Fruit fly (Drosophila melanogaster) whole organism, embryonic: ENCODE results near the gene CG43210.

Experiments
- CG10654 ChIP-seq: fragments of 200-800 bp; sonication (Bioruptor generic); optimal IDR thresholded peaks from 2 replicates; lab custom pipeline; 2016; ENCODE audit warnings: missing biosample characterization, missing genetic modification characterization
- CG11695 ChIP-seq: fragments of 200-800 bp; sonication (Bioruptor generic); IDR thresholded peaks from 3 replicates; pipeline ENCODE4 v1.3.6; 2022; ENCODE audit warnings: missing biosample characterization, missing genetic modification characterization
- CG12236 ChIP-seq: fragments of 200-800 bp; sonication (Bioruptor generic); optimal IDR thresholded peaks from 2 replicates; lab custom pipeline; 2016; ENCODE audit warnings: missing biosample characterization, missing genetic modification characterization
- CG12942 ChIP-seq: fragments of 200-800 bp; sonication (Bioruptor generic); optimal IDR thresholded peaks from 3 replicates; lab custom pipeline; 2016; ENCODE audit warnings: missing biosample characterization, missing genetic modification characterization
- CG14050 ChIP-seq: fragments of 200-800 bp; sonication (Bioruptor generic); IDR thresholded peaks from 3 replicates; pipeline ENCODE4 v1.3.6; 2022; ENCODE audit warnings: missing biosample characterization, missing genetic modification characterization
- CG14667 ChIP-seq: fragments of 200-800 bp; sonication (Bioruptor generic); IDR thresholded peaks from 2 replicates; pipeline ENCODE4 v1.3.6; 2022; ENCODE audit warnings: missing biosample characterization, missing genetic modification characterization
- CG14710 ChIP-seq: fragments of 200-800 bp; sonication (Bioruptor generic); optimal IDR thresholded peaks from 3 replicates; lab custom pipeline; 2019; ENCODE audit warnings: missing biosample characterization, mild to moderate bottlenecking, missing genetic modification characterization, moderate library complexity
- CG14860 ChIP-seq: fragments of 200-800 bp; sonication (Bioruptor generic); IDR thresholded peaks from 3 replicates; pipeline ENCODE4 v1.3.6; 2022; ENCODE audit warnings: missing biosample characterization, missing genetic modification characterization; ENCODE audit not compliant: partially characterized antibody
- CG15073 ChIP-seq: fragments of 200-800 bp; sonication (Bioruptor generic); optimal IDR thresholded peaks from 2 replicates; lab custom pipeline; 2016; ENCODE audit warnings: missing biosample characterization, missing genetic modification characterization
- CG15479 ChIP-seq: fragments of 200-800 bp; sonication (Bioruptor generic); optimal IDR thresholded peaks from 3 replicates; lab custom pipeline; 2019; ENCODE audit warnings: missing biosample characterization, mild to moderate bottlenecking, missing genetic modification characterization, moderate library complexity
- CG18011 ChIP-seq: fragments of 200-800 bp; sonication (Bioruptor generic); optimal IDR thresholded peaks from 2 replicates; lab custom pipeline; 2017; ENCODE audit warnings: missing biosample characterization, missing genetic modification characterization, mild to moderate bottlenecking, moderate library complexity, missing genotype
- CG2202 ChIP-seq: fragments of 200-800 bp; sonication (Bioruptor generic); optimal IDR thresholded peaks from 2 replicates; lab custom pipeline; 2018; ENCODE audit warnings: missing biosample characterization, mild to moderate bottlenecking, missing genetic modification characterization
- CG32767 ChIP-seq: fragments of 200-800 bp; sonication (Bioruptor generic); IDR thresholded peaks from 2 replicates; pipeline ENCODE4 v1.3.6; 2022; ENCODE audit warnings: missing biosample characterization, missing genetic modification characterization
- CG4854 ChIP-seq: fragments of 200-800 bp; sonication (Bioruptor generic); optimal IDR thresholded peaks from 2 replicates; lab custom pipeline; 2016; ENCODE audit warnings: missing biosample characterization, missing genetic modification characterization, inconsistent platforms
- CG6813 ChIP-seq: fragments of 200-800 bp; sonication (Bioruptor generic); optimal IDR thresholded peaks from 2 replicates; lab custom pipeline; 2017; ENCODE audit warnings: missing biosample characterization, missing genetic modification characterization, mild to moderate bottlenecking, moderate library complexity, missing genetic modification reagents
- CG8290 ChIP-seq, 3 experiments: fragments of 200-800 bp; sonication (Bioruptor generic); optimal IDR thresholded peaks; 2 replicates each; lab custom pipeline; 2016 to 2019; ENCODE audit warnings: missing biosample characterization in 3 of 3, missing genetic modification characterization in 3 of 3, mild to moderate bottlenecking in 2 of 3, moderate library complexity in 1 of 3
- CG8388 ChIP-seq: fragments of 200-800 bp; sonication (Bioruptor generic); optimal IDR thresholded peaks from 2 replicates; lab custom pipeline; 2019; ENCODE audit warnings: missing biosample characterization, mild to moderate bottlenecking, missing genetic modification characterization, moderate library complexity
- CG9609 ChIP-seq: fragments of 200-800 bp; sonication (Bioruptor generic); optimal IDR thresholded peaks from 3 replicates; lab custom pipeline; 2016; ENCODE audit warnings: missing biosample characterization, missing genetic modification characterization
- CTCF ChIP-seq: fragments of 200-800 bp; sonication (Bioruptor generic); optimal IDR thresholded peaks from 2 replicates; lab custom pipeline; 2017; ENCODE audit warnings: missing biosample characterization, mild to moderate bottlenecking, missing genetic modification characterization, moderate library complexity
- GATAe ChIP-seq: fragments of 200-800 bp; sonication (Bioruptor generic); conservative IDR thresholded peaks from 2 replicates; pipeline ENCODE4 v1.3.6; 2022; ENCODE audit warnings: missing biosample characterization, missing genetic modification characterization
- H2.0 ChIP-seq: fragments of 200-800 bp; sonication (Bioruptor generic); IDR thresholded peaks from 2 replicates; pipeline ENCODE4 v1.3.6; 2022; ENCODE audit warnings: missing biosample characterization, missing genetic modification characterization
- Hmr ChIP-seq: fragments of 200-800 bp; sonication (Bioruptor generic); optimal IDR thresholded peaks from 3 replicates; lab custom pipeline; 2017; ENCODE audit warnings: mild to moderate bottlenecking, missing biosample characterization, missing genetic modification reagents, missing genetic modification characterization
- Med ChIP-seq: fragments of 200-800 bp; sonication (Bioruptor generic); peaks from one replicate; lab custom pipeline; 2016; ENCODE audit warnings: missing biosample characterization, missing genetic modification characterization, mild to moderate bottlenecking, inconsistent platforms, moderate library complexity
- Mrtf ChIP-seq: fragments of 200-800 bp; sonication (Bioruptor generic); IDR thresholded peaks from 3 replicates; pipeline ENCODE4 v1.3.6; 2022; ENCODE audit warnings: missing biosample characterization, missing genetic modification characterization
- NFAT ChIP-seq: fragments of 200-800 bp; sonication (Bioruptor generic); IDR thresholded peaks from 2 replicates; pipeline ENCODE4 v1.3.6; 2022; ENCODE audit warnings: missing biosample characterization, missing genetic modification characterization
- Oli ChIP-seq: fragments of 200-800 bp; sonication (Bioruptor generic); optimal IDR thresholded peaks from 2 replicates; lab custom pipeline; 2018; ENCODE audit warnings: missing biosample characterization, mild to moderate bottlenecking, missing genetic modification characterization, moderate library complexity
- Sin3A ChIP-seq: fragments of >200 bp; optimal IDR thresholded peaks from 2 replicates; lab custom pipeline; 2018
- Sry-δ ChIP-seq: fragments of 200-800 bp; sonication (Bioruptor generic); optimal IDR thresholded peaks from 2 replicates; lab custom pipeline; 2016; ENCODE audit warnings: missing biosample characterization, missing genetic modification characterization
- Stat92E ChIP-seq, 3 experiments: fragments of >200 bp in 2 of 3; fragments of 200-800 bp in 1 of 3; sonication (Bioruptor generic) in 1 of 3; optimal IDR thresholded peaks; 2 replicates each; lab custom pipeline; 2017 to 2019; ENCODE audit warnings: missing biosample characterization in 3 of 3, missing genetic modification characterization in 3 of 3, mild to moderate bottlenecking in 1 of 3, moderate library complexity in 1 of 3
- Tbp ChIP-seq: fragments of >200 bp; optimal IDR thresholded peaks from 2 replicates; lab custom pipeline; 2018; ENCODE audit warnings: missing biosample characterization, missing genetic modification characterization
- Usf ChIP-seq: fragments of 200-800 bp; sonication (Bioruptor generic); optimal IDR thresholded peaks from 2 replicates; lab custom pipeline; 2017; ENCODE audit warnings: missing genotype, missing biosample characterization, missing genetic modification characterization
- ab ChIP-seq: fragments of 200-800 bp; sonication (Bioruptor generic); optimal IDR thresholded peaks from 2 replicates; lab custom pipeline; 2016; ENCODE audit warnings: missing biosample characterization, missing genetic modification characterization
- corto ChIP-seq: fragments of 200-800 bp; sonication (Bioruptor generic); optimal IDR thresholded peaks from 2 replicates; lab custom pipeline; 2016; ENCODE audit warnings: missing biosample characterization, mild to moderate bottlenecking, missing genetic modification characterization, moderate library complexity
- dm ChIP-seq: fragments of 200-800 bp; sonication (Bioruptor generic); optimal IDR thresholded peaks from 3 replicates; lab custom pipeline; 2016; ENCODE audit warnings: missing biosample characterization, missing genetic modification characterization
- fu2 ChIP-seq: fragments of 200-800 bp; sonication (Bioruptor generic); optimal IDR thresholded peaks from 2 replicates; lab custom pipeline; 2016; ENCODE audit warnings: missing biosample characterization, missing genetic modification characterization
- gem ChIP-seq: fragments of 200-800 bp; sonication (Bioruptor generic); optimal IDR thresholded peaks from 2 replicates; lab custom pipeline; 2019; ENCODE audit warnings: missing biosample characterization, mild to moderate bottlenecking, missing genetic modification characterization, moderate library complexity
- lbe ChIP-seq: fragments of 200-800 bp; sonication (Bioruptor generic); optimal IDR thresholded peaks from 2 replicates; lab custom pipeline; 2016; ENCODE audit warnings: missing biosample characterization, mild to moderate bottlenecking, missing genetic modification characterization
- nmo ChIP-seq: fragments of 200-800 bp; sonication (Bioruptor generic); optimal IDR thresholded peaks from 2 replicates; lab custom pipeline; 2018; ENCODE audit warnings: missing biosample characterization, mild to moderate bottlenecking, missing genetic modification characterization, moderate library complexity
- org-1 ChIP-seq: fragments of 200-800 bp; sonication (Bioruptor generic); optimal IDR thresholded peaks from 2 replicates; lab custom pipeline; 2017; ENCODE audit warnings: missing biosample characterization, missing genetic modification characterization
- peb ChIP-seq: fragments of 200-800 bp; sonication (Bioruptor generic); IDR thresholded peaks from 2 replicates; pipeline ENCODE4 v1.3.6; 2022; ENCODE audit warnings: missing biosample characterization, missing genetic modification characterization
- pnt ChIP-seq: fragments of 200-800 bp; sonication (Bioruptor generic); optimal IDR thresholded peaks from 3 replicates; lab custom pipeline; 2016; ENCODE audit warnings: missing biosample characterization, missing genetic modification characterization
- sens ChIP-seq: fragments of 200-800 bp; sonication (Bioruptor generic); peaks from one replicate; lab custom pipeline; 2016; ENCODE audit warnings: missing biosample characterization, missing genetic modification characterization
- usp ChIP-seq: fragments of >200 bp; optimal IDR thresholded peaks from 2 replicates; lab custom pipeline; 2017; ENCODE audit warnings: missing biosample characterization, missing genetic modification characterization

The CG43210 gene

DNA sequence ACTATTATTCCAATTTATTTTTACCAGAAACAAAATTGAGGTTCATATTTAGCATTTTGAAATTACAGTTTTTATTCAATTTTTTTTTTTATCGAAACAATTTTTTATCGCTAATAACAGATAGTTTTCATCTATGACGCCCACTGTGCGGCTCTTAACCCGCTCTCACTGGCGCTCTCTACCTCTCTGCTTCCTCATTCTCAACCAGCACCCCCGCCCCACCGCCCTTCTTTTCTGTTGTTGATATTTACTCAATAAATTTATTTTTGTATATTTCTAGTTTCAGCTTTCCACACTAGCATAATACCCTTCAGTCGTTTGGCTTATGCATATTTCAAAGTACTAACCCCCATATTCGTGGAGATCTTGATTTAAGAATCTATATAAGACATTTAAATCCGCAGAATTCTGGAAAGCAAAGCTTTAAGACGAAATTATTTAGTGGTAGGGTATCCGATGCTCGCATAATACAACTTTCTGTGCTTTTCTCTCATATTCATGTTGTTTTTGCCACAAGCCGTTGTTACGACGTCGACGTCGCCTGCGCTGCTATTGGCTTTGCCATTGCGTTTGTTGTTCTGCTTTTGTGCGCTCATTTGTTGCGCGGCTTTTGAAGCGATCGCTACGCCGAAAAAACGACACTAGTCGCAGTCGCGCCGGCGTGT, 19.0 kb upstream of the CG43210 start (continued):
- TF ChIP-seq Med (GFP tag; lab: Kevin White, UChicago): peak; percentile 99
- TF ChIP-seq peb (GFP tag; lab: Robert Waterston, UW): peak; percentile 89
- TF ChIP-seq Usf (GFP tag; lab: Kevin White, UChicago): peak; percentile 90
- TF ChIP-seq org-1 (GFP tag; lab: Kevin White, UChicago): peak; percentile 97
- TF ChIP-seq NFAT (GFP tag; lab: Robert Waterston, UW): peak; percentile 91
- peak; percentile 84 for TF ChIP-seq GATAe (GFP tag; lab: Robert Waterston, UW)
- no peak for TF ChIP-seq usp
- peak in 1 of 3 experiments; percentile 94 for TF ChIP-seq Stat92E (GFP tag; optimal IDR thresholded peaks at IDR 0.05; lab: Kevin White, UChicago)
- no peak for TF ChIP-seq CG14860

dm6 chr3R:18582236-18582635, 17.3 kb upstream of the CG43210 start:
- TF ChIP-seq Sry-δ (GFP tag; lab: Kevin White, UChicago) (no peak), Sin3A (lab: Kevin White, UChicago) (no peak), H2.0 (GFP tag; lab: Robert Waterston, UW) (no peak), CG11695 (GFP tag; lab: Robert Waterston, UW) (no peak), dm (GFP tag; lab: Kevin White, UChicago) (no peak), ab (GFP tag; lab: Kevin White, UChicago) (no peak), Oli (tag; lab: Kevin White, UChicago) (no peak), gem (tag; lab: Kevin White, UChicago) (no peak), CG14667 (GFP tag; lab: Robert Waterston, UW) (no peak), corto (GFP tag; lab: Kevin White, UChicago) (no peak), CG9609 (GFP tag; lab: Kevin White, UChicago) (no peak), CG2202 (tag; lab: Kevin White, UChicago) (no peak), sens (GFP tag; lab: Kevin White, UChicago) (peak; percentile 39), CG32767 (no peak), CG15073 (GFP tag; lab: Kevin White, UChicago) (no peak), CTCF (no peak), CG4854 (GFP tag; lab: Kevin White, UChicago) (no peak), lbe (GFP tag; lab: Kevin White, UChicago) (peak; percentile 12), fu2 (GFP tag; lab: Kevin White, UChicago) (no peak), CG10654 (no peak), CG8290 (GFP tag; optimal IDR thresholded peaks at IDR 0.05; lab: Kevin White, UChicago) (no peak), CG8290 (tag; optimal IDR thresholded peaks at IDR 0.05; lab: Kevin White, UChicago) (no peak), Med (GFP tag; lab: Kevin White, UChicago) (peak; percentile 23), CG6813 (no peak), Hmr (GFP tag; lab: Kevin White, UChicago) (no peak), CG15479 (GFP tag; lab: Kevin White, UChicago) (peak; percentile 1)

- no peak for TF ChIP-seq nmo (GFP tag; lab: Kevin White, UChicago)
- TF ChIP-seq CG8388 (GFP tag; lab: Kevin White, UChicago): no peak
- TF ChIP-seq CG14050 (GFP tag; lab: Robert Waterston, UW): no peak
- TF ChIP-seq CG12236: no peak
- TF ChIP-seq dm (GFP tag; lab: Kevin White, UChicago): no peak
- TF ChIP-seq Tbp (GFP tag; lab: Kevin White, UChicago): no peak
- no peak for TF ChIP-seq Mrtf (GFP tag; lab: Robert Waterston, UW)
- TF ChIP-seq pnt (GFP tag; lab: Kevin White, UChicago): no peak
- no peak for TF ChIP-seq CG18011 (GFP tag; lab: Kevin White, UChicago)
- no peak for TF ChIP-seq CG12942 (GFP tag; lab: Kevin White, UChicago)
- no peak for TF ChIP-seq CG14710
These were observed 16.0 kb upstream of the CG43210 start for dm6 chr3R:18580979-18581378.
